Worm (Caenorhabditis elegans) whole organism, L3 larva: Measurements from ENCODE around the gene K08E5.1.

ENCODE experiments used
- R02D3.7 ChIP-seq: fragments of 150-350 bp; optimal IDR thresholded peaks from 2 replicates; lab custom pipeline; 2014; ENCODE audit warnings: missing biosample characterization, missing genetic modification characterization
- ZK546.5 ChIP-seq: sonication (generic microtip); optimal IDR thresholded peaks from 2 replicates; lab custom pipeline; 2017; ENCODE audit warnings: missing biosample characterization, missing genetic modification characterization
- aly-2 ChIP-seq: fragments of 150-350 bp; optimal IDR thresholded peaks from 2 replicates; lab custom pipeline; 2014; ENCODE audit warnings: missing biosample characterization, missing genetic modification characterization
- ama-1 ChIP-seq: fragments of 150-350 bp; optimal IDR thresholded peaks from 2 replicates; lab custom pipeline; 2018
- ceh-16 ChIP-seq: sonication (generic microtip); optimal IDR thresholded peaks from 2 replicates; lab custom pipeline; 2017; ENCODE audit warnings: missing biosample characterization, missing genetic modification characterization
- ceh-28 ChIP-seq: fragments of 150-350 bp; optimal IDR thresholded peaks from 2 replicates; lab custom pipeline; 2014; ENCODE audit warnings: missing biosample characterization, missing genetic modification reagents, missing genetic modification characterization
- ceh-82 ChIP-seq: fragments of 150-350 bp; optimal IDR thresholded peaks from 2 replicates; lab custom pipeline; 2014; ENCODE audit warnings: missing biosample characterization, missing genetic modification characterization
- ceh-9 ChIP-seq: sonication (generic microtip); optimal IDR thresholded peaks from 2 replicates; lab custom pipeline; 2018; ENCODE audit warnings: missing biosample characterization, missing genetic modification characterization
- daf-12 ChIP-seq: fragments of 150-350 bp; optimal IDR thresholded peaks from 2 replicates; lab custom pipeline; 2014; ENCODE audit warnings: missing biosample characterization, missing genetic modification reagents, missing genetic modification characterization
- egl-27 ChIP-seq: sonication (generic microtip); optimal IDR thresholded peaks from 4 replicates; lab custom pipeline; 2017; ENCODE audit warnings: missing biosample characterization, missing genetic modification reagents, missing genetic modification characterization
- egl-5 ChIP-seq: fragments of 150-350 bp; optimal IDR thresholded peaks from 2 replicates; lab custom pipeline; 2017; ENCODE audit warnings: missing biosample characterization, missing genetic modification reagents, missing genetic modification characterization, inconsistent platforms
- elt-1 ChIP-seq: fragments of 150-350 bp; optimal IDR thresholded peaks from 2 replicates; lab custom pipeline; 2014; ENCODE audit warnings: missing biosample characterization, missing genetic modification characterization
- elt-3 ChIP-seq, 3 experiments: fragments of 150-350 bp in 1 of 3; sonication (generic microtip) in 2 of 3; optimal IDR thresholded peaks; 2 replicates in 2 of 3; 4 replicates in 1 of 3; lab custom pipeline; 2014 to 2017; ENCODE audit warnings: missing biosample characterization in 3 of 3, missing genetic modification characterization in 3 of 3
- fkh-2 ChIP-seq: fragments of 150-350 bp; optimal IDR thresholded peaks from 2 replicates; lab custom pipeline; 2014; ENCODE audit warnings: missing biosample characterization, missing genetic modification reagents, missing genetic modification characterization
- fos-1 ChIP-seq: fragments of 150-350 bp; optimal IDR thresholded peaks from 2 replicates; lab custom pipeline; 2014; ENCODE audit warnings: missing biosample characterization, missing genetic modification characterization
- hmg-11 ChIP-seq: sonication (generic microtip); optimal IDR thresholded peaks from 2 replicates; lab custom pipeline; 2016; ENCODE audit warnings: missing genetic modification characterization, missing compliant biosample characterization
- jun-1 ChIP-seq: fragments of 150-350 bp; optimal IDR thresholded peaks from 2 replicates; lab custom pipeline; 2014; ENCODE audit warnings: missing biosample characterization, missing genetic modification reagents, missing genetic modification characterization
- lin-15B ChIP-seq: fragments of 150-350 bp; optimal IDR thresholded peaks from 2 replicates; lab custom pipeline; 2014; ENCODE audit warnings: missing biosample characterization, missing genetic modification characterization
- lin-39 ChIP-seq: fragments of 150-350 bp; optimal IDR thresholded peaks from 2 replicates; lab custom pipeline; 2018; ENCODE audit warnings: missing biosample characterization, missing genetic modification reagents, missing genetic modification characterization
- lsy-12 ChIP-seq: sonication (generic microtip); optimal IDR thresholded peaks from 2 replicates; lab custom pipeline; 2016; ENCODE audit warnings: mild to moderate bottlenecking, missing genetic modification characterization, missing compliant biosample characterization
- mdl-1 ChIP-seq: fragments of 150-350 bp; optimal IDR thresholded peaks from 2 replicates; lab custom pipeline; 2014; ENCODE audit warnings: missing biosample characterization, missing genetic modification characterization
- mml-1 ChIP-seq: fragments of 150-350 bp; sonication (generic microtip); optimal IDR thresholded peaks from 3 replicates; lab custom pipeline; 2014; ENCODE audit warnings: missing biosample characterization, missing genetic modification characterization
- nhr-11 ChIP-seq: fragments of 150-350 bp; optimal IDR thresholded peaks from 2 replicates; lab custom pipeline; 2014; ENCODE audit warnings: missing biosample characterization, missing genetic modification characterization
- nhr-12 ChIP-seq: fragments of 150-350 bp; optimal IDR thresholded peaks from 2 replicates; lab custom pipeline; 2014; ENCODE audit warnings: missing biosample characterization, missing genetic modification characterization
- nhr-23 ChIP-seq: fragments of 150-350 bp; optimal IDR thresholded peaks from 2 replicates; lab custom pipeline; 2014; ENCODE audit warnings: missing biosample characterization, missing genetic modification reagents, missing genetic modification characterization
- nhr-237 ChIP-seq: fragments of 150-350 bp; optimal IDR thresholded peaks from 2 replicates; lab custom pipeline; 2014; ENCODE audit warnings: missing biosample characterization, missing genetic modification characterization
- nhr-25 ChIP-seq: sonication (generic microtip); optimal IDR thresholded peaks from 2 replicates; lab custom pipeline; 2017; ENCODE audit warnings: missing biosample characterization, missing genetic modification characterization
- nhr-43 ChIP-seq: sonication (generic microtip); optimal IDR thresholded peaks from 2 replicates; lab custom pipeline; 2016; ENCODE audit warnings: mild to moderate bottlenecking, missing genetic modification characterization, missing compliant biosample characterization; ENCODE audit not compliant: poor library complexity, severe bottlenecking
- nhr-67 ChIP-seq: fragments of 150-350 bp; optimal IDR thresholded peaks from 2 replicates; lab custom pipeline; 2014; ENCODE audit warnings: missing biosample characterization, missing genetic modification characterization
- nhr-76 ChIP-seq: fragments of 150-350 bp; sonication (generic microtip); optimal IDR thresholded peaks from 5 replicates; lab custom pipeline; 2014; ENCODE audit warnings: missing biosample characterization, missing genetic modification characterization
- nhr-77 ChIP-seq: fragments of 150-350 bp; optimal IDR thresholded peaks from 2 replicates; lab custom pipeline; 2014; ENCODE audit warnings: missing biosample characterization, missing genetic modification characterization
- sea-2 ChIP-seq: fragments of 150-350 bp; sonication (generic microtip); optimal IDR thresholded peaks from 4 replicates; lab custom pipeline; 2014; ENCODE audit warnings: missing biosample characterization, missing genetic modification reagents, missing genetic modification characterization
- skn-1 ChIP-seq: fragments of 150-350 bp; optimal IDR thresholded peaks from 2 replicates; lab custom pipeline; 2014; ENCODE audit warnings: missing biosample characterization, missing genetic modification characterization
- snpc-4 ChIP-seq: fragments of 150-350 bp; optimal IDR thresholded peaks from 2 replicates; lab custom pipeline; 2014; ENCODE audit warnings: missing biosample characterization, missing genetic modification characterization
- unc-62 ChIP-seq: fragments of 150-350 bp; sonication (generic microtip); optimal IDR thresholded peaks from 4 replicates; lab custom pipeline; 2014; ENCODE audit warnings: missing biosample characterization, missing genetic modification reagents, missing genetic modification characterization
- ztf-11 ChIP-seq: fragments of 150-350 bp; optimal IDR thresholded peaks from 2 replicates; lab custom pipeline; 2014; ENCODE audit warnings: missing biosample characterization, missing genetic modification characterization
- ztf-4 ChIP-seq: fragments of 150-350 bp; optimal IDR thresholded peaks from 2 replicates; lab custom pipeline; 2014; ENCODE audit warnings: missing biosample characterization, missing genetic modification characterization

The K08E5.1 gene

ce11 chrIII:10186160-10186559 is 39.6 kb upstream of the K08E5.1 start, which contains the start of gene unc-47:
TSS of gene unc-47 (minus strand) at chrIII:10186260.
- TF ChIP-seq lin-39 (peak; percentile 35), nhr-12 (tag; lab: Kevin White, UChicago) (no peak)

DNA sequence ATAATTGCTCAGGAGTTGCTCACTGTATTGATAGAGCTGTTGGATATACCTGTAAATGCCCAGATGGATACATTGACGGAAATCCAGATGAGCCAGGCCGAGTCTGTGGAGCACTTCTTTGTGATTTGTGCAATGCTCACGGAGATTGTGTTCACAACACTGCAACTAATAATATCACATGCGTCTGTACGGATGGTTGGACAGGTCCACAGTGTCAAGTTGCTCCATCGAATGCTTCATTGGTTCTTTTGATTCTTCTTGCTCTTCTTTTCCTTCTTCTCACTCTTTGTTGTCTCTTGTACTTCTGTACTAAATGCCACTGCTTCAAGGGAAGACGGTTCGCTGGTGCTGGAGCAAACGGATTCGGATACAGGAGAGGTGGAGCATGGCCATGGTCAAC is 35.3 kb upstream of the K08E5.1 start:
- TF ChIP-seq nhr-67 (tag; lab: Kevin White, UChicago) (no peak), daf-12 (no peak), ceh-82 (tag; lab: Kevin White, UChicago) (no peak), elt-3 (tag; optimal IDR thresholded peaks at IDR 0.05; lab: Kevin White, UChicago) (no peak), egl-5 (tag; lab: Kevin White, UChicago) (no peak), ceh-28 (no peak), sea-2 (GFP tag; lab: Kevin White, UChicago) (no peak), unc-62 (GFP tag; lab: Kevin White, UChicago) (no peak), ceh-9 (no peak), ZK546.5 (tag; lab: Kevin White, UChicago) (no peak), ztf-4 (tag; lab: Kevin White, UChicago) (no peak), egl-27 (tag; lab: Kevin White, UChicago) (no peak), elt-1 (tag; lab: Kevin White, UChicago) (no peak), nhr-43 (tag; lab: Kevin White, UChicago) (no peak), hmg-11 (tag; lab: Kevin White, UChicago) (no peak), mml-1 (no peak), R02D3.7 (tag; lab: Kevin White, UChicago) (no peak), ama-1 (lab: Kevin White, UChicago) (no peak), nhr-76 (tag; lab: Kevin White, UChicago) (no peak)

ce11 chrIII:10179444-10179843 is 32.8 kb upstream of the K08E5.1 start:
- TF ChIP-seq ztf-11 = no peak
- no peak for TF ChIP-seq nhr-25 (tag; lab: Kevin White, UChicago)
- no peak for TF ChIP-seq nhr-11 (tag; lab: Kevin White, UChicago)
- TF ChIP-seq ztf-4 (tag; lab: Kevin White, UChicago) = no peak
- TF ChIP-seq nhr-76 (tag; lab: Kevin White, UChicago) = no peak
- no peak for TF ChIP-seq ama-1 (lab: Kevin White, UChicago)
- TF ChIP-seq nhr-237 = no peak
- TF ChIP-seq nhr-67 (tag; lab: Kevin White, UChicago) = no peak
- TF ChIP-seq nhr-23 (tag; lab: Kevin White, UChicago) = no peak
- no peak for TF ChIP-seq fkh-2 (tag; lab: Kevin White, UChicago)
- no peak for TF ChIP-seq fos-1 (tag; lab: Kevin White, UChicago)
- TF ChIP-seq sea-2 (GFP tag; lab: Kevin White, UChicago) = no peak
- no peak for TF ChIP-seq ceh-28
- TF ChIP-seq nhr-43 (tag; lab: Kevin White, UChicago) = no peak
- TF ChIP-seq nhr-77 (tag; lab: Kevin White, UChicago) = no peak
- TF ChIP-seq jun-1 (tag; lab: Kevin White, UChicago) = no peak

ce11 chrIII:10178552-10178951 is 32.0 kb upstream of the K08E5.1 start:
- no peak for TF ChIP-seq ceh-82 (tag; lab: Kevin White, UChicago)

- TF ChIP-seq sea-2 (GFP tag; lab: Kevin White, UChicago) = no peak
- no peak for TF ChIP-seq lin-15B (tag; lab: Kevin White, UChicago)
- no peak for TF ChIP-seq nhr-237
- TF ChIP-seq fos-1 (tag; lab: Kevin White, UChicago) = no peak
- TF ChIP-seq snpc-4 (tag; lab: Kevin White, UChicago) = no peak
- no peak for TF ChIP-seq jun-1 (tag; lab: Kevin White, UChicago)
- TF ChIP-seq mdl-1 (tag; lab: Kevin White, UChicago) = no peak
- no peak for TF ChIP-seq daf-12
- no peak for TF ChIP-seq R02D3.7 (tag; lab: Kevin White, UChicago)
- no peak for TF ChIP-seq ceh-16 (tag; lab: Kevin White, UChicago)
- TF ChIP-seq aly-2 = no peak
- TF ChIP-seq lsy-12 (tag; lab: Kevin White, UChicago) = no peak
- no peak for TF ChIP-seq skn-1 (tag; lab: Kevin White, UChicago)
- TF ChIP-seq, all 47 proteins: peak for 0
These were observed 31.4 kb upstream of the K08E5.1 start for ce11 chrIII:10178023-10178422.
